Fruit fly (Drosophila melanogaster) whole organism, embryonic: ENCODE data around the gene qtc.

Experiments used
- ATbp ChIP-seq: fragments of 200-800 bp; sonication (Bioruptor generic); optimal IDR thresholded peaks from 2 replicates; lab custom pipeline; 2017; ENCODE audit warnings: missing biosample characterization, mild to moderate bottlenecking, missing genetic modification characterization, missing genetic modification reagents
- Bdp1 ChIP-seq: fragments of 200-800 bp; sonication (Bioruptor generic); optimal IDR thresholded peaks from 3 replicates; lab custom pipeline; 2016; ENCODE audit warnings: missing biosample characterization, missing genetic modification characterization
- BtbVII ChIP-seq: fragments of 200-800 bp; sonication (Bioruptor generic); optimal IDR thresholded peaks from 3 replicates; lab custom pipeline; 2017; ENCODE audit warnings: missing biosample characterization, mild to moderate bottlenecking, missing genetic modification characterization
- Bteb2 ChIP-seq: fragments of 200-800 bp; sonication (Bioruptor generic); optimal IDR thresholded peaks from 2 replicates; lab custom pipeline; 2016; ENCODE audit warnings: missing biosample characterization, missing genetic modification characterization
- CG10209 ChIP-seq: fragments of 200-800 bp; sonication (Bioruptor generic); optimal IDR thresholded peaks from 3 replicates; lab custom pipeline; 2017; ENCODE audit warnings: missing biosample characterization, mild to moderate bottlenecking, missing genetic modification characterization, missing genetic modification reagents
- CG12236 ChIP-seq: fragments of 200-800 bp; sonication (Bioruptor generic); optimal IDR thresholded peaks from 2 replicates; lab custom pipeline; 2016; ENCODE audit warnings: missing biosample characterization, missing genetic modification characterization
- CG12391 ChIP-seq: fragments of 200-800 bp; sonication (Bioruptor generic); optimal IDR thresholded peaks from 3 replicates; lab custom pipeline; 2018; ENCODE audit warnings: missing biosample characterization, mild to moderate bottlenecking, missing genetic modification characterization, moderate library complexity
- CG13296 ChIP-seq: fragments of 200-800 bp; sonication (Bioruptor generic); optimal IDR thresholded peaks from 3 replicates; lab custom pipeline; 2018; ENCODE audit warnings: missing biosample characterization, mild to moderate bottlenecking, missing genetic modification characterization
- CG15269 ChIP-seq: fragments of 200-800 bp; sonication (Bioruptor generic); optimal IDR thresholded peaks from 2 replicates; lab custom pipeline; 2018; ENCODE audit warnings: missing biosample characterization, mild to moderate bottlenecking, missing genetic modification characterization, moderate library complexity
- CG1647 ChIP-seq: fragments of 200-800 bp; sonication (Bioruptor generic); optimal IDR thresholded peaks from 3 replicates; lab custom pipeline; 2016; ENCODE audit warnings: missing biosample characterization, missing genetic modification characterization
- CG16813 ChIP-seq: fragments of 200-800 bp; sonication (Bioruptor generic); IDR thresholded peaks from 3 replicates; pipeline ENCODE4 v1.3.6; 2022; ENCODE audit warnings: missing biosample characterization, missing genetic modification characterization; ENCODE audit not compliant: partially characterized antibody
- CG17361 ChIP-seq: fragments of 200-800 bp; sonication (Bioruptor generic); IDR thresholded peaks from 3 replicates; pipeline ENCODE4 v1.3.6; 2022; ENCODE audit warnings: missing biosample characterization, missing genetic modification characterization
- CG1832 ChIP-seq: fragments of 200-800 bp; sonication (Bioruptor generic); optimal IDR thresholded peaks from 2 replicates; lab custom pipeline; 2017; ENCODE audit warnings: missing biosample characterization, mild to moderate bottlenecking, missing genetic modification characterization, inconsistent platforms
- CG18619 ChIP-seq: fragments of 200-800 bp; sonication (Bioruptor generic); optimal IDR thresholded peaks from 3 replicates; lab custom pipeline; 2017; ENCODE audit warnings: missing biosample characterization, mild to moderate bottlenecking, missing genetic modification characterization
- CG2120 ChIP-seq: fragments of 200-800 bp; sonication (Bioruptor generic); optimal IDR thresholded peaks from 3 replicates; lab custom pipeline; 2016; ENCODE audit warnings: missing biosample characterization, missing genetic modification characterization
- CG2678 ChIP-seq: fragments of 200-800 bp; sonication (Bioruptor generic); optimal IDR thresholded peaks from 3 replicates; lab custom pipeline; 2019; ENCODE audit warnings: missing biosample characterization, mild to moderate bottlenecking, missing genetic modification characterization, moderate library complexity
- CG31441 ChIP-seq: fragments of 200-800 bp; sonication (Bioruptor generic); IDR thresholded peaks from 2 replicates; pipeline ENCODE4 v1.3.6; 2022; ENCODE audit warnings: missing biosample characterization, missing genetic modification characterization
- CG3163 ChIP-seq: fragments of 200-800 bp; sonication (Bioruptor generic); optimal IDR thresholded peaks from 3 replicates; lab custom pipeline; 2016; ENCODE audit warnings: missing biosample characterization, missing genetic modification characterization
- CG34224 ChIP-seq: fragments of 200-800 bp; sonication (Bioruptor generic); IDR thresholded peaks from 3 replicates; pipeline ENCODE4 v1.3.6; 2022; ENCODE audit warnings: missing biosample characterization, missing genetic modification characterization; ENCODE audit not compliant: partially characterized antibody
- CG7786 ChIP-seq: fragments of 200-800 bp; sonication (Bioruptor generic); optimal IDR thresholded peaks from 2 replicates; lab custom pipeline; 2016; ENCODE audit warnings: missing biosample characterization, missing genetic modification characterization
- CG8388 ChIP-seq: fragments of 200-800 bp; sonication (Bioruptor generic); optimal IDR thresholded peaks from 2 replicates; lab custom pipeline; 2019; ENCODE audit warnings: missing biosample characterization, mild to moderate bottlenecking, missing genetic modification characterization, moderate library complexity
- CG9932 ChIP-seq: fragments of 200-800 bp; sonication (Bioruptor generic); IDR thresholded peaks from 2 replicates; pipeline ENCODE4 v1.3.6; 2022; ENCODE audit warnings: missing biosample characterization, missing genetic modification characterization
- CkIIα-i1 ChIP-seq: fragments of 200-800 bp; sonication (Bioruptor generic); IDR thresholded peaks from 2 replicates; pipeline ENCODE4 v1.3.6; 2022; ENCODE audit warnings: missing biosample characterization, missing genetic modification characterization
- Dip3 ChIP-seq: fragments of 200-800 bp; sonication (Bioruptor generic); optimal IDR thresholded peaks from 3 replicates; lab custom pipeline; 2016; ENCODE audit warnings: missing biosample characterization, missing genetic modification characterization
- Fer1 ChIP-seq: fragments of 200-800 bp; sonication (Bioruptor generic); optimal IDR thresholded peaks from 2 replicates; lab custom pipeline; 2017; ENCODE audit warnings: missing biosample characterization, mild to moderate bottlenecking, missing genetic modification characterization
- Hmr ChIP-seq: fragments of 200-800 bp; sonication (Bioruptor generic); optimal IDR thresholded peaks from 3 replicates; lab custom pipeline; 2017; ENCODE audit warnings: mild to moderate bottlenecking, missing biosample characterization, missing genetic modification reagents, missing genetic modification characterization
- Hr51 ChIP-seq, 2 experiments: fragments of 200-800 bp; sonication (Bioruptor generic); optimal IDR thresholded peaks; 2 replicates in 1 of 2; 3 replicates in 1 of 2; lab custom pipeline; 2016 to 2018; ENCODE audit warnings: missing biosample characterization in 2 of 2, missing genetic modification characterization in 2 of 2, mild to moderate bottlenecking in 1 of 2, moderate library complexity in 1 of 2
- Oli ChIP-seq: fragments of 200-800 bp; sonication (Bioruptor generic); optimal IDR thresholded peaks from 2 replicates; lab custom pipeline; 2018; ENCODE audit warnings: missing biosample characterization, mild to moderate bottlenecking, missing genetic modification characterization, moderate library complexity
- Rfx ChIP-seq: fragments of 200-800 bp; sonication (Bioruptor generic); IDR thresholded peaks from 2 replicates; pipeline ENCODE4 v1.3.6; 2022; ENCODE audit warnings: missing biosample characterization, missing genetic modification characterization
- Sox102F ChIP-seq: fragments of 200-800 bp; sonication (Bioruptor generic); optimal IDR thresholded peaks from 2 replicates; lab custom pipeline; 2018; ENCODE audit warnings: missing biosample characterization, mild to moderate bottlenecking, missing genetic modification characterization, moderate library complexity
- ap ChIP-seq: fragments of 200-800 bp; sonication (Bioruptor generic); IDR thresholded peaks from 2 replicates; pipeline ENCODE4 v1.3.6; 2022; ENCODE audit warnings: missing biosample characterization, missing genetic modification characterization
- btn ChIP-seq: fragments of 200-800 bp; sonication (Bioruptor generic); optimal IDR thresholded peaks from 2 replicates; lab custom pipeline; 2016; ENCODE audit warnings: missing biosample characterization, missing genetic modification characterization
- chinmo ChIP-seq: fragments of 200-800 bp; sonication (Bioruptor generic); IDR thresholded peaks from 4 replicates; pipeline ENCODE4 v1.3.6; 2022; ENCODE audit warnings: missing biosample characterization, missing genetic modification characterization; ENCODE audit not compliant: partially characterized antibody
- dysf ChIP-seq: fragments of 200-800 bp; sonication (Bioruptor generic); IDR thresholded peaks from 3 replicates; pipeline ENCODE4 v1.3.6; 2022; ENCODE audit warnings: missing biosample characterization, missing genetic modification characterization
- gce ChIP-seq: fragments of 200-800 bp; sonication (Bioruptor generic); IDR thresholded peaks from 3 replicates; pipeline ENCODE4 v1.3.6; 2022; ENCODE audit warnings: missing biosample characterization, missing genetic modification characterization
- gem ChIP-seq: fragments of 200-800 bp; sonication (Bioruptor generic); optimal IDR thresholded peaks from 2 replicates; lab custom pipeline; 2019; ENCODE audit warnings: missing biosample characterization, mild to moderate bottlenecking, missing genetic modification characterization, moderate library complexity
- grau ChIP-seq: fragments of 200-800 bp; optimal IDR thresholded peaks from 3 replicates; lab custom pipeline; 2019; ENCODE audit warnings: missing biosample characterization, mild to moderate bottlenecking, missing genetic modification characterization, moderate library complexity
- inv ChIP-seq: fragments of 200-800 bp; sonication (Bioruptor generic); IDR thresholded peaks from 2 replicates; pipeline ENCODE4 v1.3.6; 2022; ENCODE audit warnings: missing biosample characterization, missing genetic modification characterization; ENCODE audit not compliant: partially characterized antibody
- lilli ChIP-seq: fragments of 200-800 bp; sonication (Bioruptor generic); optimal IDR thresholded peaks from 3 replicates; lab custom pipeline; 2016; ENCODE audit warnings: missing biosample characterization, missing genetic modification characterization
- otp ChIP-seq: fragments of 200-800 bp; sonication (Bioruptor generic); IDR thresholded peaks from 3 replicates; pipeline ENCODE4, ENCODE4 v1.3.6; 2022; ENCODE audit warnings: missing biosample characterization, missing genetic modification characterization
- pita ChIP-seq: fragments of 200-800 bp; sonication (Bioruptor generic); optimal IDR thresholded peaks from 2 replicates; lab custom pipeline; 2017; ENCODE audit warnings: missing biosample characterization, mild to moderate bottlenecking, missing genetic modification characterization
- sob ChIP-seq: fragments of 200-800 bp; sonication (Bioruptor generic); IDR thresholded peaks from 2 replicates; pipeline ENCODE4 v1.3.6; 2022; ENCODE audit warnings: missing biosample characterization, missing genetic modification characterization
- stc ChIP-seq: fragments of 200-800 bp; sonication (Bioruptor generic); IDR thresholded peaks from 2 replicates; pipeline ENCODE4 v1.3.6; 2022; ENCODE audit warnings: missing biosample characterization, missing genetic modification characterization
- tio ChIP-seq: fragments of 200-800 bp; sonication (Bioruptor generic); optimal IDR thresholded peaks from 2 replicates; lab custom pipeline; 2017; ENCODE audit warnings: missing biosample characterization, missing genetic modification characterization, inconsistent platforms
- unpg ChIP-seq: fragments of 200-800 bp; sonication (Bioruptor generic); optimal IDR thresholded peaks from 3 replicates; lab custom pipeline; 2018; ENCODE audit warnings: missing biosample characterization, mild to moderate bottlenecking, missing genetic modification characterization, moderate library complexity
- wdn ChIP-seq: fragments of 200-800 bp; sonication (Bioruptor generic); IDR thresholded peaks from 2 replicates; pipeline ENCODE4 v1.3.6; 2022; ENCODE audit warnings: missing biosample characterization, missing genetic modification characterization
- zf30C ChIP-seq: fragments of 200-800 bp; sonication (Bioruptor generic); optimal IDR thresholded peaks from 3 replicates; lab custom pipeline; 2018; ENCODE audit warnings: missing biosample characterization, mild to moderate bottlenecking, missing genetic modification characterization

qtc gene

DNA sequence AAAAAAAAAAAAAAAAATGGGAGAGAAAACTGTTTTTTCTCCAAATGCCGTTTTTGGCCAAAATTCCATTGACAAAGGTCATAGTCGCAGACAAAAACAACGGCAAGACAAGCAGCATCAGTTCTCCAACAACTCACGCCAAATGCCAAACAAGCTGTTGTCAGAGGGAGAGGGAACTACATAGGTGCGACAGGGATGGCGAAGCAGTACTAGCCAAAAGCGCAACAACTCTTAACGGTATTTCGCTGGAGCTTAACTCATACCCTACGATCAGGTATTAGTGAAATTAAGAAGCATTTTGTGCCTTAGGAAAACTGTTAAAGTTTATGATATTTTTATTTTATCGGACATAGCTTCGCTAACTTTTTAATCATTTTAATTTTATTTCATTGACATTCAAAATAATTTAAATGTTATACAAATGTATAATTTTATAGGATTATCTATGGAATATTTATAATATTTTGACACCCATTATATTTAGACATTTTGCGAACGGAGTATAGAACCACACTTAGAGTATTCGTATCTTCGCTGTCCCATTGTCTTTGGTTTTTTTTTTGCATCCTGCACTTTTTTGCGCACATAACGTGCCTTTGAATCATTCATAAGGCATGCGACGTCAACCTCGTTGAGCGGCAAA lies 19.7 kb downstream of the qtc start (continued):
- peak; percentile 14 for TF ChIP-seq Fer1 (GFP tag; lab: Kevin White, UChicago)
- TF ChIP-seq CG17361 (GFP tag; lab: Robert Waterston, UW), result peak; percentile 35; the same call in 1 of the 3 replicates
- no peak for TF ChIP-seq CG13296 (GFP tag; lab: Kevin White, UChicago)
- TF ChIP-seq CG12391 (tag; lab: Kevin White, UChicago), result peak; percentile 16
- TF ChIP-seq Oli, result peak; percentile 32
- peak; percentile 14 for TF ChIP-seq CG1832
- TF ChIP-seq sob (GFP tag; lab: Robert Waterston, UW), result 0 out of 2 replicates have a peak, but pooled peaks have one; percentile 7
- no peak for TF ChIP-seq Bteb2 (GFP tag; lab: Kevin White, UChicago)
- TF ChIP-seq stc (GFP tag; lab: Robert Waterston, UW), result peak; percentile 18; the same call in 1 of the 2 replicates
- no peak for TF ChIP-seq CG12236 (GFP tag; lab: Kevin White, UChicago)
- TF ChIP-seq tio (GFP tag; lab: Kevin White, UChicago), result no peak
- 0 out of 3 replicates have a peak, but pooled peaks have one; percentile 10 for TF ChIP-seq gce (GFP tag; lab: Robert Waterston, UW)
- TF ChIP-seq CG31441 (GFP tag; lab: Robert Waterston, UW), result peak; percentile 44; the same call in 1 of the 2 replicates
- TF ChIP-seq chinmo, result 0 out of 4 replicates have a peak, but pooled peaks have one; percentile 20
- peak; percentile 4 for TF ChIP-seq CG10209
- TF ChIP-seq unpg, result peak; percentile 2
- TF ChIP-seq CG15269 (tag; lab: Kevin White, UChicago), result peak; percentile 32

DNA sequence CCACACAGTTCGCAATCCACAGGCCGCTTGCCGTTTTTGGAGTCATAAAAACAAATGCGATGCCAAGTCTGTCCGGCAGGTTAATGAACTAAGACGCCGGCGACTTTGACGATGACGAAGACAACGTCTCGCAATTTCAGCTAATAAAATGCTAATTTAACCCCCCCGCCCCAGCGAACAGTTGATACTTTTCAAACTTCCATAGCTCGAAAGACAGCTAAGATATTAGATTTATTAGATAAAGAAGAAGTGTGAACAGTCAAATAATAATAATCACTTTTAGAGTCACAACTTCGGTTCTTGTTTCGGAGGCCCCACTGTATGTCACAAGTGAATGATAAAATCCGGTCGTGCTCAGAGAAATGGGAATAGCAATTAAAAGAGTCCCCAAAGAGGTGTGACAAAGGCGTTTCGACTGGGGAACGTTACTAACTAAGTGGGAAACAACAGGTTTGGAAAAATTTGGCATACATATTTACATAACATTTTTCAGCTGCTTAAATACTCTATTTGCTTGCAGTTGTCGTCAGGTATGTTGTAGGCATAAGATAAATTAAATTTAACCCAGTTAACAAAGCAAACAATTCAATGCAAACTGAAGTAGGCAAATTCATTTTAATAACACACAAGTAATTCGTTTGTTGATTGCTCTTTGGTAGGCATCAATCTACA lies 24.1 kb downstream of the qtc start:
- TF ChIP-seq ap, result peak; percentile 17; the same call in 1 of the 2 replicates
- peak; percentile 45 for TF ChIP-seq Dip3 (GFP tag; lab: Kevin White, UChicago)
- TF ChIP-seq Rfx (GFP tag; lab: Robert Waterston, UW), result 0 out of 2 replicates have a peak, but pooled peaks have one; percentile 34
- TF ChIP-seq CG1647 (GFP tag; lab: Kevin White, UChicago), result no peak
- TF ChIP-seq lilli (GFP tag; lab: Kevin White, UChicago), result peak; percentile 32
- no peak for TF ChIP-seq BtbVII
- TF ChIP-seq CG2678 (tag; lab: Kevin White, UChicago), result peak; percentile 3
- TF ChIP-seq dysf (GFP tag; lab: Robert Waterston, UW), result peak; percentile 18; the same call in 1 of the 3 replicates
- peak; percentile 48; the same call in 1 of the 2 replicates for TF ChIP-seq CG9932
- TF ChIP-seq CG2120 (GFP tag; lab: Kevin White, UChicago), result peak; percentile 44
- no peak for TF ChIP-seq wdn (GFP tag; lab: Robert Waterston, UW)
- peak in 1 of 2 experiments; percentile 21 for TF ChIP-seq Hr51 (GFP tag; optimal IDR thresholded peaks at IDR 0.05; lab: Kevin White, UChicago)
- TF ChIP-seq zf30C (GFP tag; lab: Kevin White, UChicago), result no peak
- TF ChIP-seq Bdp1 (GFP tag; lab: Kevin White, UChicago), result peak; percentile 5
- TF ChIP-seq CG16813 (GFP tag; lab: Robert Waterston, UW), result no peak
- no peak for TF ChIP-seq CkIIα-i1
- no peak for TF ChIP-seq CG3163 (GFP tag; lab: Kevin White, UChicago)
- TF ChIP-seq gem, result peak; percentile 26
- TF ChIP-seq btn (GFP tag; lab: Kevin White, UChicago), result no peak
- peak; percentile 68 for TF ChIP-seq ATbp (GFP tag; lab: Kevin White, UChicago)
- no peak for TF ChIP-seq CG34224
- peak; percentile 74 for TF ChIP-seq Hmr (GFP tag; lab: Kevin White, UChicago)
- peak; percentile 62 for TF ChIP-seq grau
- TF ChIP-seq otp (GFP tag; lab: Robert Waterston, UW), result 0 out of 3 replicates have a peak, but pooled peaks have one; percentile 23
- TF ChIP-seq CG8388 (GFP tag; lab: Kevin White, UChicago), result peak; percentile 11
- TF ChIP-seq pita (GFP tag; lab: Kevin White, UChicago), result no peak
- TF ChIP-seq inv, result no peak
- TF ChIP-seq CG18619, result peak; percentile 6
- peak; percentile 8 for TF ChIP-seq CG7786 (GFP tag; lab: Kevin White, UChicago)
- TF ChIP-seq Sox102F, result no peak
